Worm (Caenorhabditis elegans): ENCODE results near the gene spe-10.

ce11 chrV:10402804-10403203, 18.8 kb downstream of the spe-10 start, which contains the start of gene F15H10.8:
- TF ChIP-seq nhr-237 (tag; optimal IDR thresholded peaks at IDR 0.05) (no peak), dmd-4 (tag; optimal IDR thresholded peaks at IDR 0.05) (no peak), unc-62 (GFP tag; optimal IDR thresholded peaks at IDR 0.05) (no peak), C34F6.9 (tag; optimal IDR thresholded peaks at IDR 0.05) (no peak)

All from whole organism, L2 larva.